Worm (Caenorhabditis elegans) whole organism, late embryonic: ENCODE data around the gene C54D10.13.

ENCODE experiments used
- ama-1 ChIP-seq: fragments of 150-350 bp; optimal IDR thresholded peaks from 2 replicates; lab custom pipeline; 2014
- elt-2 ChIP-seq: sonication (generic microtip); optimal IDR thresholded peaks from 2 replicates; lab custom pipeline; 2016; ENCODE audit warnings: missing genetic modification reagents, missing genetic modification characterization, missing compliant biosample characterization
- ets-4 ChIP-seq: sonication (generic microtip); optimal IDR thresholded peaks from 2 replicates; lab custom pipeline; 2016; ENCODE audit warnings: missing genetic modification characterization, missing compliant biosample characterization
- fkh-6 ChIP-seq: sonication (generic microtip); optimal IDR thresholded peaks from 2 replicates; lab custom pipeline; 2016; ENCODE audit warnings: missing genetic modification characterization, missing compliant biosample characterization
- sdc-2 ChIP-seq: sonication (generic microtip); optimal IDR thresholded peaks from 2 replicates; lab custom pipeline; 2016; ENCODE audit warnings: missing genotype, missing genetic modification characterization, missing compliant biosample characterization
- unc-86 ChIP-seq: sonication (generic microtip); optimal IDR thresholded peaks from 2 replicates; lab custom pipeline; 2016; ENCODE audit warnings: missing genetic modification characterization, missing compliant biosample characterization

DNA sequence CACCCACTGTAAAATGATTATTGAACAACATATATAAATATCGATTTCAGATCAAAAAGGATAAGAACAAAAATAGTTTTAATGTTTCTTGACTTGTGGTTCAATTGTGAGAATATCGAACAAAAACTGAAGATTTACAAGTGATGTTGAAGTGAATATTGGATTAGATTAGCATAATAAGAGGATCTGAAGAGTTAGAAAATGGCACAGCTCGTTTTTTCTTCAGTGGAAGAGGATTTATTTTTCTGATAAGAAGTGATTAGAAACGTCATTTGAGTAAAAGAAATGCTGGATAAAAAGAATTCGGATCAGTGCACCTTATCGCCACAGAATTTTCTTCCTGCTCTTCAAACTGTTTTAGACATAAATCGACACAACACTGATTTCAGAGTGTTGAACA is 36.4 kb downstream of the C54D10.13 start, which contains the start of gene twk-14:
- no peak for TF ChIP-seq ama-1 (lab: Kevin White, UChicago)
- no peak for TF ChIP-seq fkh-6
- TF ChIP-seq ets-4 (tag; lab: Kevin White, UChicago), result no peak
- TF ChIP-seq unc-86 (tag; lab: Kevin White, UChicago), result no peak
- TF ChIP-seq sdc-2 (tag; lab: Kevin White, UChicago), result no peak
- TF ChIP-seq elt-2 (tag; lab: Kevin White, UChicago), result no peak
